Worm (Caenorhabditis elegans): Measurements from ENCODE around the gene taap-1.

- TF ChIP-seq repo-1 (tag; optimal IDR thresholded peaks at IDR 0.05) (no peak), T26A5.8 (tag; optimal IDR thresholded peaks at IDR 0.05) (no peak), nfyb-1 (GFP tag; IDR thresholded peaks at IDR 0.05) (no peak), lag-1 (GFP tag; IDR thresholded peaks at IDR 0.05) (no peak)
These were observed 12.5 kb upstream of the taap-1 start for ce11 chrII:8496184-8496583.
